Worm (Caenorhabditis elegans) whole organism, midembryonic: ENCODE results near the gene scl-11.

Source experiments
- T22C8.4 ChIP-seq: fragments of 200-800 bp; sonication (Bioruptor generic); IDR thresholded peaks from 2 replicates; pipeline ENCODE4 v1.3.6; 2022; ENCODE audit warnings: missing genetic modification characterization, missing compliant biosample characterization
- cog-1 ChIP-seq: sonication (generic microtip); optimal IDR thresholded peaks from 2 replicates; lab custom pipeline; 2016; ENCODE audit warnings: missing genetic modification characterization, missing compliant biosample characterization
- flt-1 ChIP-seq: fragments of 200-800 bp; sonication (Bioruptor generic); IDR thresholded peaks from 2 replicates; pipeline ENCODE4 v1.3.6; 2022; ENCODE audit warnings: missing genetic modification characterization, missing compliant biosample characterization
- klf-2 ChIP-seq: fragments of 200-800 bp; sonication (Bioruptor generic); conservative IDR thresholded peaks from 2 replicates; pipeline ENCODE4 v1.3.6; 2022; ENCODE audit warnings: missing genetic modification reagents, missing genetic modification characterization, missing compliant biosample characterization
- med-1 ChIP-seq: sonication (generic microtip); optimal IDR thresholded peaks from 2 replicates; lab custom pipeline; 2017; ENCODE audit warnings: missing genetic modification characterization, mild to moderate bottlenecking, missing compliant biosample characterization, antibody characterized with exemption, missing genetic modification reagents; ENCODE audit not compliant: insufficient read depth
- ref-1 ChIP-seq: fragments of 200-800 bp; sonication (Bioruptor generic); conservative IDR thresholded peaks from 2 replicates; pipeline ENCODE4 v1.3.6; 2022; ENCODE audit warnings: missing genetic modification reagents, missing genetic modification characterization, missing compliant biosample characterization
- tab-1 ChIP-seq: fragments of 200-800 bp; sonication (Bioruptor generic); IDR thresholded peaks from 2 replicates; pipeline ENCODE4 v1.3.6; 2022; ENCODE audit warnings: missing genetic modification characterization, missing compliant biosample characterization
- ztf-23 ChIP-seq: fragments of 200-800 bp; sonication (Bioruptor generic); IDR thresholded peaks from 2 replicates; pipeline ENCODE4 v1.3.6; 2022; ENCODE audit warnings: missing genetic modification reagents, missing genetic modification characterization, missing compliant biosample characterization
- ztf-29 ChIP-seq: fragments of 200-800 bp; sonication (Bioruptor generic); IDR thresholded peaks from 2 replicates; pipeline ENCODE4 v1.3.6; 2022; ENCODE audit warnings: missing genetic modification reagents, missing genetic modification characterization, missing compliant biosample characterization

Gene scl-11

ce11 chrIV:13079119-13079518 is 27.9 kb downstream of the scl-11 start, which contains the start of gene C39E9.8:
Gene C39E9.8, plus strand, starts transcription at chrIV:13079446.
- TF ChIP-seq med-1 (GFP tag; lab: Kevin White, UChicago) (no peak), ref-1 (GFP tag; lab: Robert Waterston, UW) (no peak), T22C8.4 (GFP tag; lab: Robert Waterston, UW) (no peak), flt-1 (no peak), klf-2 (GFP tag; lab: Robert Waterston, UW) (no peak)

DNA sequence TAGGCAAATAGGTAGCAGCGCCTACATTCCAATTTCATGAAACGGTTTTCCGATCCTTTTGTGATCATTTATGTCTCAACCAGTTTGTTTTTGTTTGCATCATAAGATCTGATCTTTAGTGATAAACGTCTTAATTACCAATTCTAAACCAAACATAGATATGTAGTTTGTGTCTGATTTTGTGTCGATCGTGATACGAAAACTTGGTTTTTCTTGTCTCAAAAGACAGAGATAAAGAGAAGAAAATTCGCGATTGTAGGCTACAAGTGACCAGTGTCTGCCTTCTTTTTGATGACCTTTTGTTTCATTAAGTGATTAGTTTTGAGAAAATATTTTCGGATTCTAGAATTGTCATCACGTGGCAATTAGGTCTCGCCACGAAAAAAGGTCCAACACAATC is 29.0 kb downstream of the scl-11 start:
- no peak for TF ChIP-seq cog-1 (tag; lab: Kevin White, UChicago)
- no peak for TF ChIP-seq ztf-23
- TF ChIP-seq flt-1: no peak
- TF ChIP-seq tab-1 (GFP tag; lab: Robert Waterston, UW): no peak
- no peak for TF ChIP-seq med-1 (GFP tag; lab: Kevin White, UChicago)
- TF ChIP-seq klf-2 (GFP tag; lab: Robert Waterston, UW): no peak
- TF ChIP-seq ztf-29 (GFP tag; lab: Robert Waterston, UW): no peak
- no peak for TF ChIP-seq ref-1 (GFP tag; lab: Robert Waterston, UW)
- TF ChIP-seq T22C8.4 (GFP tag; lab: Robert Waterston, UW): no peak

DNA sequence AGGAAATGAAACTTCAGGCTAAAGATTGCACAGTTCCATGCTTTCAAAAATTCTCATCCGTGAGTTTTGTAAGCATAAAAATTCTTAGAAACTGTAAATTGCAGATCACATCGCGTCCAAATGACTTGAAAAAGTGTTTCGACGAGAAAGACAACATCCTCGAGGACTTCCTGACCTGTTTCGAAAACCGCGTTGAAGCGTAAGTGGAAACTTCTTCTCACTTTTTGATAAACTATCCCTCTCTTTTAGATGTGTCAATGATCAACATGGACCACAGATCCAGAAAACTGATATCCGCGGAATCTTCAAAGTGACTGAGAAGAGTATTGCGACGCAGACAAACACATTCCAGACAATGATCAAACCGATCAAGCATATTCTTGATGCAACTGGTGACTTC is 29.7 kb downstream of the scl-11 start:
- TF ChIP-seq flt-1 (no peak), T22C8.4 (GFP tag; lab: Robert Waterston, UW) (no peak), med-1 (GFP tag; lab: Kevin White, UChicago) (no peak), ztf-29 (GFP tag; lab: Robert Waterston, UW) (no peak), ztf-23 (no peak), tab-1 (GFP tag; lab: Robert Waterston, UW) (no peak)

ce11 chrIV:13082106-13082505 is 30.9 kb downstream of the scl-11 start:
- TF ChIP-seq ztf-23 (no peak), ztf-29 (GFP tag; lab: Robert Waterston, UW) (no peak), ref-1 (GFP tag; lab: Robert Waterston, UW) (no peak), tab-1 (GFP tag; lab: Robert Waterston, UW) (no peak), med-1 (GFP tag; lab: Kevin White, UChicago) (no peak), cog-1 (tag; lab: Kevin White, UChicago) (no peak), klf-2 (GFP tag; lab: Robert Waterston, UW) (no peak), T22C8.4 (GFP tag; lab: Robert Waterston, UW) (no peak)

DNA sequence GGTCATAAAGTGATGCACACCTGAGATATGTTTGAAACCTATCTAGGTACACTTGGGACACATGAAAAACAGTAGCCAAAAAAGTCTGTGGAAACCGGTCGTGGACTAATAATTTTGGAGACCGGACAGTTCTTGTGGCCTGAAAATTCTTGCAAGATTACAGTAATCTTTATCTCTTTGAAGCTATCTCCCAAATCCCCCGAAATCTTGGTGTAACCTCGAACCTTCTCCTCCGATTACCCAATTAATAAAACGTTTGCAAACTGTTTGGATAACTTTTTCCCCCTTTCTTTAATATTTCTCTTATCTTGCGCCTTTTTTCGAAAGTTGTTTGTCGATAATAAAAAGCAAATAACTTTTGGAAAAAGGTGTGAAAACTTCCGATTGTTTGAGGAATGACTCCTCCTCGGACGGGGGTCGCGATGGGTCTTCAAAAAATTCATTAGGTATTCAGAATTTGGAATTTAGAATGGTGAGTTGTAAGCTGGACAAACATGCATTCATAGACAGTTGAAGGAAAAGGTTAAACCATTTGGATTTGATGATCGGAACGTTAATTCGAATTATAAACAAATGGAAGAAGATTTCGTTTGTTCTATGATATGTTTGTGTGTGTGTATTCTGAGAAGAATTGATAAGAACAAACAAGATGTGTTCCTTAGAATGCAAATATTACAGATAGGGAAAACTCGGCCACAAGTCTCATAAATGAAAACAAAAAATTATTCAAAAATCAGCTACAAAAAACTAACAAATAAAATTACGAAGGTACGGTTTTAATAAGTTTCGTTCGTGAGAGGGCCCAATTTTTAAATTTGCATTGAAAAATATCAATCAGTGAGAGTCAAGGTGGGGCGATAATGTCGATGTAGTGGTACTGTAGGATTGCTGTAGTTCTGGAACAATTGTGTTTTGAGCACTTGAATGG is 31.9 kb downstream of the scl-11 start:
- no peak for TF ChIP-seq T22C8.4 (GFP tag; lab: Robert Waterston, UW)
- TF ChIP-seq ztf-29 (GFP tag; lab: Robert Waterston, UW): no peak
- TF ChIP-seq ref-1 (GFP tag; lab: Robert Waterston, UW): no peak
- no peak for TF ChIP-seq flt-1
- TF ChIP-seq med-1 (GFP tag; lab: Kevin White, UChicago): no peak
- TF ChIP-seq ztf-23: no peak
- no peak for TF ChIP-seq cog-1 (tag; lab: Kevin White, UChicago)
- no peak for TF ChIP-seq tab-1 (GFP tag; lab: Robert Waterston, UW)
- no peak for TF ChIP-seq klf-2 (GFP tag; lab: Robert Waterston, UW)

DNA sequence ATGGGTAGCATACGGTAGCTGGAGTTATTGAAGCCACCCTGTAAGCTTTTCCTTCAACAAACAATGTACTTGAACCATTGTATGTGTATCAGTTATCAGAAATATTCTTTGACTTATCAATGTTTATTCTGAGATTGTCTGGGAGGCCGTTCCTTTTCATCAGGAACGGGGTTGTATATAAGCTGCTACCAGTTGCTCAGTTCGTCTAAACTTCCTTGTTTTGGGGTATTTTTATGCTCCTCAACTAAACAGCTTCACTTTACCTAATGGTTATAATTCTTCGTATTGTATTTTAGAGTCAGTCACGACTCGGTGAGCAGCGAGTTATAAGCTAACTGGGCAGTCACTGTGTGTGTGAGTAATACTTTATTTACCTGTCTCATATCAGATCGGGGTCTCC is 34.5 kb downstream of the scl-11 start:
- TF ChIP-seq flt-1: no peak
- TF ChIP-seq klf-2 (GFP tag; lab: Robert Waterston, UW): no peak
- TF ChIP-seq med-1 (GFP tag; lab: Kevin White, UChicago): no peak
- TF ChIP-seq ztf-29 (GFP tag; lab: Robert Waterston, UW): no peak
- TF ChIP-seq tab-1 (GFP tag; lab: Robert Waterston, UW): no peak
- no peak for TF ChIP-seq ztf-23
- TF ChIP-seq cog-1 (tag; lab: Kevin White, UChicago): no peak
- TF ChIP-seq ref-1 (GFP tag; lab: Robert Waterston, UW): no peak
- TF ChIP-seq T22C8.4 (GFP tag; lab: Robert Waterston, UW): no peak

DNA sequence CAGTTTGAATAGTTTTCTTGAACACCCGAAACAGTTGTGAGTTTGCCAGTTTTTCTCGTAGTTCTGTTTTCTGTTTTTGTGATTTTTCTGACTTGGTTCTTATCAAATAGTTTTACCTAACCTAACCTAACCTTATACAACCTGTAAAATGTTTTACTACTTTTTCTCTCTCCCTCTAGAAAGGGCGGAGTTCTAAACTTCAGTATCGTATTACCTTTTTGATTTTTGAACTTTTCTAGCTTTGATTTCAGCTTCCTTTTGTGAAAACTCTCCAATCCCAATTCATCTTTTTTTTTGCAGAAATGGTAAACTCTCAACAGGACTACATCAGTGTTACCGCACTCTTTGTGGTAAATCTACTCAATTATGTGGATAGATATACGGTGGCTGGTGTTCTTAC is 35.5 kb downstream of the scl-11 start, which contains the start of gene spin-2:
spin-2 (plus strand) TSS at position 301 of the 400 bp plus-strand sequence.
- no peak for TF ChIP-seq tab-1 (GFP tag; lab: Robert Waterston, UW)
- TF ChIP-seq flt-1: no peak
- no peak for TF ChIP-seq med-1 (GFP tag; lab: Kevin White, UChicago)
- TF ChIP-seq klf-2 (GFP tag; lab: Robert Waterston, UW): no peak

- no peak for TF ChIP-seq ref-1 (GFP tag; lab: Robert Waterston, UW)
- TF ChIP-seq tab-1 (GFP tag; lab: Robert Waterston, UW): 0 out of 2 replicates have a peak, but pooled peaks have one; percentile 47
- TF ChIP-seq ztf-29 (GFP tag; lab: Robert Waterston, UW): no peak
Observed at ce11 chrIV:13089671-13090242, 38.6 kb downstream of the scl-11 start.

DNA sequence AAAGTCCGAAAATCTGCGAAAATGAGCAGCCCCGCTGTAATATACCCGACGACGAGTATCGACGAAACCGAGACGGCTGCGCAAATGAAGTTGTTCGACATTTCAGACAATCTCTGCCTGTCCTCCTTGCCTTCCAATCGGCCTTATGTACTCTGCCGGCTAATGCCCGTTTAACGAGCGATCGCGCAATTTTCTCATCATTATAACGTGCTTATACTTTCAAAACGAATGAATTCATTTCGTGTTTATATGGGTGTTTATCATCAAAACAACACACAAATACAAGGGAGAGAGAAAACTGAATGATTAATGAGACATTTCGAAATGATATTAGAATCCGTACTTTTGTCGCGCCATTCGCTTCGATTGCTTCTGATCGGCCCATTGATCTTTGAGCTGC is 39.8 kb downstream of the scl-11 start, which contains the start of gene col-132:
col-132 (minus strand) TSS at position 101 of the 400 bp plus-strand sequence.
- TF ChIP-seq cog-1 (tag; lab: Kevin White, UChicago) (no peak), ztf-29 (GFP tag; lab: Robert Waterston, UW) (no peak), ref-1 (GFP tag; lab: Robert Waterston, UW) (no peak), ztf-23 (no peak), klf-2 (GFP tag; lab: Robert Waterston, UW) (no peak), T22C8.4 (GFP tag; lab: Robert Waterston, UW) (no peak), med-1 (GFP tag; lab: Kevin White, UChicago) (no peak), flt-1 (no peak), tab-1 (GFP tag; lab: Robert Waterston, UW) (no peak)
